Worm (Caenorhabditis elegans): ENCODE measurements around the gene F26D11.1.

The F26D11.1 gene

DNA sequence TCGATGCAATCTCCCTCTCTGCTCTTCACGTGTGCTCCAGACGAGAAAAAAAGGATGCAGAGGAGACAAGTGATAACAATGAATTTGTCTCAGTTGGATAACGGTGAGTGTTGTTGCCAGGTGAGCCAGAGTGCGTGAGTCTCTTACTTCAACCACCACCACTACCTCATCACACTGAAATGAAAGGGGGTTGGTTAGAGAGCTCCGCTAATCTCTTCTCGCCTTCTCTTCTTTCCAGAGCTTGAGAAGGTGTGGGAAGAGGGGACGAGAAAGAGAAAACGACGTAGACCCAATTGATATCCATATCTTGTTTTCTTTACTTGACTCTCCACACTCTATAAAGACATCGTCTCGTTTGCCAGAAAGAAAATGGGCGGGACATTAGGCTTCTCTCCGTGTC, 10.0 kb upstream of the F26D11.1 start:
- no peak for TF ChIP-seq madf-3 (GFP tag; IDR thresholded peaks at IDR 0.05)
- no peak for TF ChIP-seq zim-3 (tag; optimal IDR thresholded peaks at IDR 0.05)
- TF ChIP-seq nfya-2 (GFP tag; IDR thresholded peaks at IDR 0.05), result no peak
- no peak for TF ChIP-seq lin-40 (tag; optimal IDR thresholded peaks at IDR 0.05)
- no peak for TF ChIP-seq let-526 (GFP tag; IDR thresholded peaks at IDR 0.05)
- no peak for TF ChIP-seq nfyb-1 (GFP tag; IDR thresholded peaks at IDR 0.05)
- TF ChIP-seq snpc-4 (GFP tag; optimal IDR thresholded peaks at IDR 0.05), result no peak
- TF ChIP-seq snpc-4 (tag; optimal IDR thresholded peaks at IDR 0.05), result no peak

DNA sequence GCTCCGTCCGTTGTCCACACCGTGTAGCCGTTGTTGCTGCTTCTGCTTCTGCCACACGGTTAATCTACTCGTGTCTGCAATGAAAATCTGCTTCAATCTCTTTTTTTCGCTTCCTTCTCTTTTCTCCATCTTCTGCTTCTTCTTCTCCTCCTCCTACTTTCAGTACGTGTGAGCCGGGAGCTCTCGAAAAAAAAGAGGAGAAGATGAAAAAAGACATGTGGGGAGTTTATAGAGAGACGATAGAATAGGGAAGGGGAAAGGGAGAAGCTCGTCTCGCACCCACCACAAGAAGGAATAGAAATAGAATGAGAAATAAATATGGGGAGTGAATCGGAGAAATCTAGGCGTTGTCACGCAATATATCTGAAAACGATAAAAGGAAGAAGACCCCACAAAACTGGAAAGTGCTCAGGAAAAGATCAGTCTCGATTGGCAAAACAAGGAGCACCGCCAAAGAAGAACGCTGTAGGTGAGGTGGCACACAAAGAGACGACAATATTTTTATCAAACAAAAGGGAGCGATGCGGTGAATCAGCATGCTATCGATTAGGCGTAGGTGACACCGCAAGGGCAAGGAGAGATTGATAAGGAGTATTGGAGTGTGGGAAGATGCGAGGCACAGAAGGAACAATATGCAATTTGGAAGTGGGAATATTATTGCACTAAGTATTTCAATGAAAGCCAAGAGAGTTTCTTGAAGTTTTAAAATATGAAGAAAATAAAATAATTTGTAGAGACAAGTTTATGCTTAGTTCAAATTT, 3.5 kb upstream of the F26D11.1 start, which contains the start of gene let-413:
Gene let-413, minus strand, starts transcription at position 76 of the 761 bp plus-strand sequence.
- TF ChIP-seq nhr-80 (tag; optimal IDR thresholded peaks at IDR 0.05), result peak; percentile 70
- TF ChIP-seq lin-26 (GFP tag; IDR thresholded peaks at IDR 0.05), result no peak
- TF ChIP-seq Y53G8AR.9 (GFP tag; conservative IDR thresholded peaks at IDR 0.05), result no peak
- TF ChIP-seq atf-7 (tag; optimal IDR thresholded peaks at IDR 0.05), result no peak
- TF ChIP-seq xnd-1 (tag; optimal IDR thresholded peaks at IDR 0.05), result no peak
- TF ChIP-seq aptf-2 (GFP tag; conservative IDR thresholded peaks at IDR 0.05), result no peak
- no peak for TF ChIP-seq hmg-1.2 (GFP tag; IDR thresholded peaks at IDR 0.05)
- no peak for TF ChIP-seq mes-4 (tag; optimal IDR thresholded peaks at IDR 0.05)
- TF ChIP-seq attf-3 (GFP tag; conservative IDR thresholded peaks at IDR 0.05), result no peak
- TF ChIP-seq zfh-2 (GFP tag; conservative IDR thresholded peaks at IDR 0.05), result peak; percentile 15
- no peak for TF ChIP-seq him-1 (tag; optimal IDR thresholded peaks at IDR 0.05)
- no peak for TF ChIP-seq B0019.2 (GFP tag; conservative IDR thresholded peaks at IDR 0.05)
- no peak for TF ChIP-seq F57A8.1 (GFP tag; optimal IDR thresholded peaks at IDR 0.05)
- TF ChIP-seq nhr-90 (tag; optimal IDR thresholded peaks at IDR 0.05), result no peak

DNA sequence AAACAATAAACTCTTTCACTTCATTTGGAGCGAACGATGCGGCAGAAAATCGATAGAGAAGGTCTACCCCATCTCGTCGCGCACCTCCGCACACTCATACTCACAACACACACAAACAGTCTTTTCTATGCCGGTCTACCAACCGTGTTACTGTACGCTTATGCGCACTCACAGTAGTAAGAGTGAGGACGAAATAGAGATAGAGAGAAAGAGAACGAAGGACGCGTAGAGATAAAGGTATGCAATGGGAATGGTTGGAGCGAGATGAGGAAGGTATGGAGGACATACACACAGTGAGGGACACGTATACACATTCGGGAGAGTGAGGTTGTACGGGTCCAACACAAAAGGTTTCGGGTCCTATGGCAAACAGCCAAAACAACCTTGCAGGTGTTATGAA, 2.5 kb upstream of the F26D11.1 start:
- TF ChIP-seq ets-4 (GFP tag; optimal IDR thresholded peaks at IDR 0.05) (no peak), tlf-1 (GFP tag; optimal IDR thresholded peaks at IDR 0.05) (no peak), hlh-26 (GFP tag; conservative IDR thresholded peaks at IDR 0.05) (no peak), hmg-20 (GFP tag; IDR thresholded peaks at IDR 0.05) (no peak), nhr-120 (GFP tag; IDR thresholded peaks at IDR 0.05) (no peak), lin-35 (GFP tag; optimal IDR thresholded peaks at IDR 0.05) (no peak), snpc-4 (GFP tag; optimal IDR thresholded peaks at IDR 0.05) (no peak), snpc-4 (tag; optimal IDR thresholded peaks at IDR 0.05) (peak in 2 of 4 experiments; percentile 14 to 22), bed-2 (GFP tag; IDR thresholded peaks at IDR 0.05) (no peak), nhr-179 (tag; optimal IDR thresholded peaks at IDR 0.05) (no peak), lag-1 (GFP tag; IDR thresholded peaks at IDR 0.05) (no peak), F22D6.2 (tag; optimal IDR thresholded peaks at IDR 0.05) (no peak), dox-1 (GFP tag; IDR thresholded peaks at IDR 0.05) (peak; percentile 44; the same call in 1 of the 2 replicates), ccch-3 (GFP tag; optimal IDR thresholded peaks at IDR 0.05) (no peak), rec-8 (tag; optimal IDR thresholded peaks at IDR 0.05) (no peak), mcd-1 (GFP tag; IDR thresholded peaks at IDR 0.05) (0 out of 2 replicates have a peak, but pooled peaks have one; percentile 22), cebp-2 (GFP tag; IDR thresholded peaks at IDR 0.05) (no peak), cebp-1 (GFP tag; IDR thresholded peaks at IDR 0.05) (no peak), cebp-1 (tag; optimal IDR thresholded peaks at IDR 0.05) (peak; percentile 44), nhr-90 (tag; optimal IDR thresholded peaks at IDR 0.05) (no peak), snpc-1.1 (tag; optimal IDR thresholded peaks at IDR 0.05; ENCODE audit: insufficient read depth) (no peak), Y56A3A.18 (GFP tag; IDR thresholded peaks at IDR 0.05) (no peak), Y95B8A.8 (GFP tag; IDR thresholded peaks at IDR 0.05) (no peak), ceh-58 (GFP tag; IDR thresholded peaks at IDR 0.05) (no peak), Y53G8AR.9 (GFP tag; conservative IDR thresholded peaks at IDR 0.05) (no peak), C17E4.6 (GFP tag; IDR thresholded peaks at IDR 0.05) (no peak), ekl-4 (GFP tag; IDR thresholded peaks at IDR 0.05) (no peak)

Measured in whole organism, young adult.